Worm (Caenorhabditis elegans) whole organism, midembryonic: ENCODE measurements around the gene C03A7.13.

Source experiments
- T22C8.4 ChIP-seq: fragments of 200-800 bp; sonication (Bioruptor generic); IDR thresholded peaks from 2 replicates; pipeline ENCODE4 v1.3.6; 2022; ENCODE audit warnings: missing genetic modification characterization, missing compliant biosample characterization
- cog-1 ChIP-seq: sonication (generic microtip); optimal IDR thresholded peaks from 2 replicates; lab custom pipeline; 2016; ENCODE audit warnings: missing genetic modification characterization, missing compliant biosample characterization
- flt-1 ChIP-seq: fragments of 200-800 bp; sonication (Bioruptor generic); IDR thresholded peaks from 2 replicates; pipeline ENCODE4 v1.3.6; 2022; ENCODE audit warnings: missing genetic modification characterization, missing compliant biosample characterization
- klf-2 ChIP-seq: fragments of 200-800 bp; sonication (Bioruptor generic); conservative IDR thresholded peaks from 2 replicates; pipeline ENCODE4 v1.3.6; 2022; ENCODE audit warnings: missing genetic modification reagents, missing genetic modification characterization, missing compliant biosample characterization
- med-1 ChIP-seq: sonication (generic microtip); optimal IDR thresholded peaks from 2 replicates; lab custom pipeline; 2017; ENCODE audit warnings: missing genetic modification characterization, mild to moderate bottlenecking, missing compliant biosample characterization, antibody characterized with exemption, missing genetic modification reagents; ENCODE audit not compliant: insufficient read depth
- ref-1 ChIP-seq: fragments of 200-800 bp; sonication (Bioruptor generic); conservative IDR thresholded peaks from 2 replicates; pipeline ENCODE4 v1.3.6; 2022; ENCODE audit warnings: missing genetic modification reagents, missing genetic modification characterization, missing compliant biosample characterization
- tab-1 ChIP-seq: fragments of 200-800 bp; sonication (Bioruptor generic); IDR thresholded peaks from 2 replicates; pipeline ENCODE4 v1.3.6; 2022; ENCODE audit warnings: missing genetic modification characterization, missing compliant biosample characterization
- ztf-23 ChIP-seq: fragments of 200-800 bp; sonication (Bioruptor generic); IDR thresholded peaks from 2 replicates; pipeline ENCODE4 v1.3.6; 2022; ENCODE audit warnings: missing genetic modification reagents, missing genetic modification characterization, missing compliant biosample characterization
- ztf-29 ChIP-seq: fragments of 200-800 bp; sonication (Bioruptor generic); IDR thresholded peaks from 2 replicates; pipeline ENCODE4 v1.3.6; 2022; ENCODE audit warnings: missing genetic modification reagents, missing genetic modification characterization, missing compliant biosample characterization

The C03A7.13 gene

ce11 chrV:5203643-5204042 lies 11.3 kb upstream of the C03A7.13 start:
- TF ChIP-seq ref-1 (no peak), med-1 (GFP tag; lab: Kevin White, UChicago) (no peak), tab-1 (no peak), klf-2 (no peak), T22C8.4 (GFP tag; lab: Robert Waterston, UW) (no peak), ztf-29 (GFP tag; lab: Robert Waterston, UW) (no peak), ztf-23 (no peak), cog-1 (tag; lab: Kevin White, UChicago) (no peak)

ce11 chrV:5201706-5202105 lies 9.4 kb upstream of the C03A7.13 start:
- no peak for TF ChIP-seq ref-1

- TF ChIP-seq klf-2 = no peak
Measured at ce11 chrV:5200188-5200587, 7.8 kb upstream of the C03A7.13 start.

- TF ChIP-seq klf-2 = no peak
- no peak for TF ChIP-seq ztf-23
- TF ChIP-seq ref-1 = no peak
- TF ChIP-seq ztf-29 (GFP tag; lab: Robert Waterston, UW) = no peak
- TF ChIP-seq flt-1 = no peak
- TF ChIP-seq tab-1 = no peak
- TF ChIP-seq T22C8.4 (GFP tag; lab: Robert Waterston, UW) = no peak
- no peak for TF ChIP-seq cog-1 (tag; lab: Kevin White, UChicago)
- TF ChIP-seq med-1 (GFP tag; lab: Kevin White, UChicago) = no peak
Measured at ce11 chrV:5198240-5198639, 5.9 kb upstream of the C03A7.13 start, which contains the start of gene Y47A7.2. Y47A7.2 (minus strand) TSS chrV:5198340.

- TF ChIP-seq T22C8.4 (GFP tag; lab: Robert Waterston, UW) (no peak), klf-2 (0 out of 2 replicates have a peak, but pooled peaks have one; percentile 18)
Measured at ce11 chrV:5194508-5194907, 2.2 kb upstream of the C03A7.13 start, which contains the start of gene abu-8. abu-8 (minus strand) TSS chrV:5194608.

- TF ChIP-seq ref-1 = no peak
- no peak for TF ChIP-seq ztf-23
Measured at ce11 chrV:5181612-5182011, 10.7 kb downstream of the C03A7.13 start, which contains the start of gene C03A7.2. C03A7.2 (plus strand) TSS chrV:5181912.

ce11 chrV:5178051-5178450 lies 14.3 kb downstream of the C03A7.13 start:
- TF ChIP-seq ztf-29 (GFP tag; lab: Robert Waterston, UW) = no peak
- TF ChIP-seq ref-1 = no peak
- TF ChIP-seq med-1 (GFP tag; lab: Kevin White, UChicago) = no peak
- TF ChIP-seq flt-1 = no peak
- no peak for TF ChIP-seq ztf-23
- no peak for TF ChIP-seq cog-1 (tag; lab: Kevin White, UChicago)
- no peak for TF ChIP-seq klf-2
- TF ChIP-seq T22C8.4 (GFP tag; lab: Robert Waterston, UW) = no peak
- TF ChIP-seq tab-1 = no peak

- TF ChIP-seq ref-1 (no peak), tab-1 (no peak), flt-1 (no peak), cog-1 (tag; lab: Kevin White, UChicago) (no peak), T22C8.4 (GFP tag; lab: Robert Waterston, UW) (no peak), ztf-29 (GFP tag; lab: Robert Waterston, UW) (no peak), med-1 (GFP tag; lab: Kevin White, UChicago) (no peak), klf-2 (no peak), ztf-23 (no peak)
Measured at ce11 chrV:5177209-5177608, 15.1 kb downstream of the C03A7.13 start, which contains the start of gene ugt-51. ugt-51 (minus strand) TSS chrV:5177309.

- TF ChIP-seq T22C8.4 (GFP tag; lab: Robert Waterston, UW) (no peak), flt-1 (no peak), med-1 (GFP tag; lab: Kevin White, UChicago) (no peak), klf-2 (no peak), cog-1 (tag; lab: Kevin White, UChicago) (no peak), ztf-23 (no peak), ref-1 (no peak), ztf-29 (GFP tag; lab: Robert Waterston, UW) (no peak), tab-1 (no peak)
Measured at ce11 chrV:5172833-5173232, 19.5 kb downstream of the C03A7.13 start, which contains the start of gene srt-65. srt-65 (minus strand) TSS chrV:5172933.

- TF ChIP-seq ztf-29 (GFP tag; lab: Robert Waterston, UW) = no peak
- no peak for TF ChIP-seq flt-1
Measured at ce11 chrV:5169586-5169985, 22.8 kb downstream of the C03A7.13 start, which contains the start of gene srt-64. srt-64 (minus strand) TSS chrV:5169686.

ce11 chrV:5165426-5165825 lies 26.9 kb downstream of the C03A7.13 start, which contains the start of gene srw-140:
srw-140 (plus strand) TSS chrV:5165726.
- TF ChIP-seq T22C8.4 (GFP tag; lab: Robert Waterston, UW) (no peak), klf-2 (no peak), tab-1 (no peak), cog-1 (tag; lab: Kevin White, UChicago) (no peak), med-1 (GFP tag; lab: Kevin White, UChicago) (no peak), ztf-29 (GFP tag; lab: Robert Waterston, UW) (no peak), flt-1 (no peak), ztf-23 (no peak), ref-1 (no peak)

ce11 chrV:5164682-5165081 lies 27.7 kb downstream of the C03A7.13 start, which contains the start of gene abu-7:
abu-7 (minus strand) TSS chrV:5164782.
- no peak for TF ChIP-seq T22C8.4 (GFP tag; lab: Robert Waterston, UW)
